Worm (Caenorhabditis elegans) whole organism, L2 larva: Measurements from ENCODE around the gene phf-10.

ENCODE experiments used
- R02D3.7 ChIP-seq: fragments of 150-350 bp; optimal IDR thresholded peaks from 2 replicates; lab custom pipeline; 2014; ENCODE audit warnings: missing biosample characterization, missing genetic modification characterization
- ZK546.5 ChIP-seq: sonication (generic microtip); optimal IDR thresholded peaks from 2 replicates; lab custom pipeline; 2017; ENCODE audit warnings: missing biosample characterization, missing genetic modification characterization
- ceh-82 ChIP-seq: fragments of 150-350 bp; optimal IDR thresholded peaks from 2 replicates; lab custom pipeline; 2014; ENCODE audit warnings: missing biosample characterization, missing genetic modification characterization
- egl-27 ChIP-seq: sonication (generic microtip); optimal IDR thresholded peaks from 3 replicates; lab custom pipeline; 2017; ENCODE audit warnings: missing biosample characterization, missing genetic modification reagents, missing genetic modification characterization
- nhr-10 ChIP-seq: sonication (generic microtip); optimal IDR thresholded peaks from 2 replicates; lab custom pipeline; 2017; ENCODE audit warnings: missing biosample characterization, missing genetic modification characterization
- nhr-77 ChIP-seq: fragments of 150-350 bp; optimal IDR thresholded peaks from 2 replicates; lab custom pipeline; 2014; ENCODE audit warnings: missing biosample characterization, missing genetic modification characterization
- unc-62 ChIP-seq: fragments of 150-350 bp; optimal IDR thresholded peaks from 2 replicates; lab custom pipeline; 2014; ENCODE audit warnings: missing biosample characterization, missing genetic modification reagents, missing genetic modification characterization

ce11 chrV:297424-297991 is 13.9 kb downstream of the phf-10 start, which contains the start of gene F33E11.2:
- TF ChIP-seq nhr-10 (tag; lab: Kevin White, UChicago) (no peak), ZK546.5 (no peak), ceh-82 (tag; lab: Kevin White, UChicago) (no peak), nhr-77 (tag; lab: Kevin White, UChicago) (no peak), R02D3.7 (tag; lab: Kevin White, UChicago) (no peak), unc-62 (no peak), egl-27 (tag; lab: Kevin White, UChicago) (no peak)
